Fruit fly (Drosophila melanogaster) whole organism, pupa: Measurements from ENCODE around the gene CG9643.

Experiments
- CG34367 ChIP-seq: fragments of 200-800 bp; sonication (Bioruptor generic); optimal IDR thresholded peaks from 2 replicates; lab custom pipeline; 2018; ENCODE audit warnings: missing biosample characterization, mild to moderate bottlenecking, missing genetic modification characterization
- CG8301 ChIP-seq: fragments of 200-800 bp; sonication (Bioruptor generic); optimal IDR thresholded peaks from 2 replicates; lab custom pipeline; 2018; ENCODE audit warnings: missing biosample characterization, mild to moderate bottlenecking, missing genetic modification characterization

dm6 chr2L:2957547-2958174 is 21.4 kb downstream of the CG9643 start:
- TF ChIP-seq CG34367 (tag; lab: Kevin White, UChicago) (peak; percentile 74), CG8301 (peak; percentile 80)
